Fruit fly (Drosophila melanogaster): ENCODE measurements around the gene CG32726.

dm6 chrX:7445023-7445422 lies 19.5 kb upstream of the CG32726 start:
- no peak for TF ChIP-seq CG34422 (GFP tag; IDR thresholded peaks at IDR 0.05)
- no peak for TF ChIP-seq ewg (GFP tag; optimal IDR thresholded peaks at IDR 0.05)
- TF ChIP-seq CG5245 (GFP tag; optimal IDR thresholded peaks at IDR 0.05), result no peak
- no peak for TF ChIP-seq Blimp-1 (GFP tag; optimal IDR thresholded peaks at IDR 0.05)
- TF ChIP-seq mld (GFP tag; IDR thresholded peaks at IDR 0.05; ENCODE audit: partially characterized antibody), result no peak
- TF ChIP-seq CG1529 (GFP tag; optimal IDR thresholded peaks at IDR 0.05), result no peak
- no peak for TF ChIP-seq vvl (GFP tag; IDR thresholded peaks at IDR 0.05)
- no peak for TF ChIP-seq CG6854 (GFP tag; optimal IDR thresholded peaks at IDR 0.05)
- no peak for TF ChIP-seq CG11085 (GFP tag; IDR thresholded peaks at IDR 0.05)

Measured in whole organism, embryonic.